Fruit fly (Drosophila melanogaster): ENCODE measurements around the gene CG5885.

The CG5885 gene

dm6 chr2L:9915011-9915850, 2.9 kb downstream of the CG5885 start, which contains the start of gene yip2 (continued):
- peak; percentile 5 for TF ChIP-seq CG4854 (GFP tag; optimal IDR thresholded peaks at IDR 0.05)
- TF ChIP-seq Dbx (GFP tag; IDR thresholded peaks at IDR 0.05), result peak; percentile 59
- no peak for TF ChIP-seq cg (GFP tag; optimal IDR thresholded peaks at IDR 0.05)
- TF ChIP-seq Sry-δ (GFP tag; optimal IDR thresholded peaks at IDR 0.05), result no peak
- no peak; the same call in 2 of the 3 replicates for TF ChIP-seq ken (GFP tag; IDR thresholded peaks at IDR 0.05)
- TF ChIP-seq schlank (tag; optimal IDR thresholded peaks at IDR 0.05), result peak; percentile 21
- TF ChIP-seq so (GFP tag; IDR thresholded peaks at IDR 0.05), result peak; percentile 80; the same call in 2 of the 3 replicates
- peak; percentile 26 for TF ChIP-seq CG2875 (GFP tag; optimal IDR thresholded peaks at IDR 0.05)
- peak; percentile 18 for TF ChIP-seq CG10462 (GFP tag; optimal IDR thresholded peaks at IDR 0.05)
- no peak for TF ChIP-seq CG14965 (GFP tag; optimal IDR thresholded peaks at IDR 0.05; ENCODE audit: borderline replicate concordance)
- TF ChIP-seq CG6765 (GFP tag; optimal IDR thresholded peaks at IDR 0.05), result peak; percentile 72
- TF ChIP-seq CG6654 (GFP tag; optimal IDR thresholded peaks at IDR 0.05), result no peak
- TF ChIP-seq CG12299 (tag; optimal IDR thresholded peaks at IDR 0.05), result peak; percentile 10
- TF ChIP-seq CG15514 (GFP tag; optimal IDR thresholded peaks at IDR 0.05), result peak; percentile 63
- TF ChIP-seq z (GFP tag; IDR thresholded peaks at IDR 0.05), result no peak
- no peak for TF ChIP-seq CG14860 (GFP tag; IDR thresholded peaks at IDR 0.05; ENCODE audit: partially characterized antibody)
- no peak for TF ChIP-seq danr (GFP tag; IDR thresholded peaks at IDR 0.05)
- peak; percentile 34 for TF ChIP-seq CG10979 (tag; optimal IDR thresholded peaks at IDR 0.05)
- peak; percentile 95 for TF ChIP-seq sug (tag; optimal IDR thresholded peaks at IDR 0.05)
- TF ChIP-seq D (optimal IDR thresholded peaks at IDR 0.05), result no peak
- TF ChIP-seq D (GFP tag; optimal IDR thresholded peaks at IDR 0.05), result no peak
- no peak for TF ChIP-seq Elba2 (GFP tag; optimal IDR thresholded peaks at IDR 0.05)
- TF ChIP-seq CG17361 (GFP tag; IDR thresholded peaks at IDR 0.05), result peak; percentile 34; the same call in 2 of the 3 replicates
- TF ChIP-seq CG11723 (GFP tag; optimal IDR thresholded peaks at IDR 0.05), result peak; percentile 33
- TF ChIP-seq tap (tag; optimal IDR thresholded peaks at IDR 0.05), result peak; percentile 48
- TF ChIP-seq CG10267 (tag; optimal IDR thresholded peaks at IDR 0.05), result peak; percentile 36
- peak; percentile 51 for TF ChIP-seq scrt (GFP tag; optimal IDR thresholded peaks at IDR 0.05)
- no peak for TF ChIP-seq Doc3 (GFP tag; IDR thresholded peaks at IDR 0.05; ENCODE audit: partially characterized antibody)
- TF ChIP-seq insv (GFP tag; optimal IDR thresholded peaks at IDR 0.05), result no peak
- TF ChIP-seq gem (tag; optimal IDR thresholded peaks at IDR 0.05), result peak; percentile 76
- TF ChIP-seq Dfd (GFP tag; optimal IDR thresholded peaks at IDR 0.05), result no peak
- no peak for TF ChIP-seq wor (GFP tag; IDR thresholded peaks at IDR 0.05)
- TF ChIP-seq Nf-YC (tag; optimal IDR thresholded peaks at IDR 0.05), result peak; percentile 67
- TF ChIP-seq CG13624 (GFP tag; optimal IDR thresholded peaks at IDR 0.05), result peak; percentile 37
- TF ChIP-seq jing (GFP tag; optimal IDR thresholded peaks at IDR 0.05), result no peak
- TF ChIP-seq CG7745 (tag; optimal IDR thresholded peaks at IDR 0.05), result no peak
- no peak; the same call in none of the 2 replicates for TF ChIP-seq CG31224 (GFP tag; IDR thresholded peaks at IDR 0.05)
- no peak; the same call in 1 of the 2 replicates for TF ChIP-seq dimm (GFP tag; IDR thresholded peaks at IDR 0.05)
- TF ChIP-seq vnd (GFP tag; IDR thresholded peaks at IDR 0.05; ENCODE audit: partially characterized antibody), result no peak
- no peak for TF ChIP-seq CG31388 (GFP tag; optimal IDR thresholded peaks at IDR 0.05)
- TF ChIP-seq zen2 (GFP tag; IDR thresholded peaks at IDR 0.05; ENCODE audit: partially characterized antibody), result no peak
- peak; percentile 37 for TF ChIP-seq CG3407 (GFP tag; optimal IDR thresholded peaks at IDR 0.05)
- TF ChIP-seq CG11093 (GFP tag; IDR thresholded peaks at IDR 0.05), result no peak
- peak; percentile 64; the same call in 1 of the 2 replicates for TF ChIP-seq chm (GFP tag; IDR thresholded peaks at IDR 0.05)
- no peak for TF ChIP-seq abd-A (tag; optimal IDR thresholded peaks at IDR 0.05)
- TF ChIP-seq pita (GFP tag; optimal IDR thresholded peaks at IDR 0.05), result no peak
- TF ChIP-seq Scr (GFP tag; IDR thresholded peaks at IDR 0.05; ENCODE audit: partially characterized antibody), result no peak
- TF ChIP-seq B-H2 (GFP tag; optimal IDR thresholded peaks at IDR 0.05), result peak; percentile 66
- TF ChIP-seq Ravus (GFP tag; IDR thresholded peaks at IDR 0.05), result no peak
